Fruit fly (Drosophila melanogaster) whole organism, embryonic: ENCODE results near the gene mib1.
A peak's percentile ranks its signal among the peaks of the same experiment; 100 is the strongest.

Experiments
- Atf6 ChIP-seq: fragments of 200-800 bp; sonication (Bioruptor generic); IDR thresholded peaks from 2 replicates; pipeline ENCODE4 v1.3.6; 2022; ENCODE audit warnings: missing biosample characterization, missing genetic modification characterization
- CG1024 ChIP-seq: fragments of 200-800 bp; sonication (Bioruptor generic); IDR thresholded peaks from 2 replicates; pipeline ENCODE4 v1.3.6; 2022; ENCODE audit warnings: missing biosample characterization, missing genetic modification characterization
- CG10462 ChIP-seq: fragments of 200-800 bp; sonication (Bioruptor generic); optimal IDR thresholded peaks from 2 replicates; lab custom pipeline; 2016; ENCODE audit warnings: missing biosample characterization, missing genetic modification characterization
- CG11247 ChIP-seq: fragments of 200-800 bp; sonication (Bioruptor generic); IDR thresholded peaks from 2 replicates; pipeline ENCODE4 v1.3.6; 2022; ENCODE audit warnings: missing biosample characterization, missing genetic modification characterization
- CG11398 ChIP-seq: fragments of 200-800 bp; sonication (Bioruptor generic); optimal IDR thresholded peaks from 2 replicates; lab custom pipeline; 2016; ENCODE audit warnings: missing biosample characterization, missing genetic modification characterization
- CG11695 ChIP-seq: fragments of 200-800 bp; sonication (Bioruptor generic); IDR thresholded peaks from 3 replicates; pipeline ENCODE4 v1.3.6; 2022; ENCODE audit warnings: missing biosample characterization, missing genetic modification characterization
- CG11696 ChIP-seq: fragments of 200-800 bp; sonication (Bioruptor generic); IDR thresholded peaks from 2 replicates; pipeline ENCODE4 v1.3.6; 2022; ENCODE audit warnings: missing biosample characterization, missing genetic modification characterization
- CG11723 ChIP-seq: fragments of 200-800 bp; sonication (Bioruptor generic); optimal IDR thresholded peaks from 2 replicates; lab custom pipeline; 2017; ENCODE audit warnings: missing biosample characterization, mild to moderate bottlenecking, missing genetic modification characterization
- CG12219 ChIP-seq: fragments of 200-800 bp; sonication (Bioruptor generic); optimal IDR thresholded peaks from 3 replicates; lab custom pipeline; 2018; ENCODE audit warnings: missing biosample characterization, mild to moderate bottlenecking, missing genetic modification characterization
- CG13624 ChIP-seq: fragments of 200-800 bp; sonication (Bioruptor generic); optimal IDR thresholded peaks from 2 replicates; lab custom pipeline; 2016; ENCODE audit warnings: missing biosample characterization, missing genetic modification characterization
- CG1529 ChIP-seq: fragments of 200-800 bp; sonication (Bioruptor generic); optimal IDR thresholded peaks from 3 replicates; lab custom pipeline; 2018; ENCODE audit warnings: missing biosample characterization, missing genetic modification characterization
- CG15601 ChIP-seq: fragments of 200-800 bp; sonication (Bioruptor generic); optimal IDR thresholded peaks from 3 replicates; lab custom pipeline; 2019; ENCODE audit warnings: missing biosample characterization, mild to moderate bottlenecking, missing genetic modification characterization, moderate library complexity
- CG17568 ChIP-seq: fragments of 200-800 bp; sonication (Bioruptor generic); optimal IDR thresholded peaks from 2 replicates; lab custom pipeline; 2018; ENCODE audit warnings: missing biosample characterization, mild to moderate bottlenecking, missing genetic modification characterization, moderate library complexity
- CG17612 ChIP-seq: fragments of 200-800 bp; sonication (Bioruptor generic); IDR thresholded peaks from 2 replicates; pipeline ENCODE4 v1.3.6; 2022; ENCODE audit warnings: missing biosample characterization, missing genetic modification characterization
- CG2202 ChIP-seq: fragments of 200-800 bp; sonication (Bioruptor generic); optimal IDR thresholded peaks from 2 replicates; lab custom pipeline; 2018; ENCODE audit warnings: missing biosample characterization, mild to moderate bottlenecking, missing genetic modification characterization
- CG31224 ChIP-seq: fragments of 200-800 bp; sonication (Bioruptor generic); IDR thresholded peaks from 2 replicates; pipeline ENCODE4 v1.3.6; 2022; ENCODE audit warnings: missing biosample characterization, missing genetic modification characterization
- CG34422 ChIP-seq: fragments of 200-800 bp; sonication (Bioruptor generic); IDR thresholded peaks from 3 replicates; pipeline ENCODE4 v1.3.6; 2022; ENCODE audit warnings: missing biosample characterization, missing genetic modification characterization
- CG4404 ChIP-seq: fragments of 200-800 bp; sonication (Bioruptor generic); IDR thresholded peaks from 2 replicates; pipeline ENCODE4 v1.3.6; 2022; ENCODE audit warnings: missing biosample characterization, missing genetic modification characterization
- CG6683 ChIP-seq: fragments of 200-800 bp; sonication (Bioruptor generic); optimal IDR thresholded peaks from 2 replicates; lab custom pipeline; 2017; ENCODE audit warnings: missing biosample characterization, mild to moderate bottlenecking, missing genetic modification characterization, missing genetic modification reagents
- CG7556 ChIP-seq: fragments of 200-800 bp; sonication (Bioruptor generic); optimal IDR thresholded peaks from 2 replicates; lab custom pipeline; 2017; ENCODE audit warnings: missing biosample characterization, mild to moderate bottlenecking, missing genetic modification characterization
- CG7786 ChIP-seq: fragments of 200-800 bp; sonication (Bioruptor generic); optimal IDR thresholded peaks from 2 replicates; lab custom pipeline; 2016; ENCODE audit warnings: missing biosample characterization, missing genetic modification characterization
- CG7928 ChIP-seq: fragments of 200-800 bp; sonication (Bioruptor generic); optimal IDR thresholded peaks from 2 replicates; lab custom pipeline; 2017; ENCODE audit warnings: missing biosample characterization, mild to moderate bottlenecking, missing genetic modification characterization
- CG8089 ChIP-seq: fragments of 200-800 bp; sonication (Bioruptor generic); optimal IDR thresholded peaks from 3 replicates; lab custom pipeline; 2016; ENCODE audit warnings: missing biosample characterization, missing genetic modification characterization
- CG8924 ChIP-seq: fragments of 200-800 bp; optimal IDR thresholded peaks from 3 replicates; lab custom pipeline; 2019; ENCODE audit warnings: missing biosample characterization, mild to moderate bottlenecking, missing genetic modification characterization, moderate library complexity
- CG9437 ChIP-seq: fragments of 200-800 bp; sonication (Bioruptor generic); optimal IDR thresholded peaks from 2 replicates; lab custom pipeline; 2018; ENCODE audit warnings: missing biosample characterization, mild to moderate bottlenecking, missing genetic modification characterization
- Hsf ChIP-seq: fragments of 200-800 bp; sonication (Bioruptor generic); optimal IDR thresholded peaks from 3 replicates; lab custom pipeline; 2016; ENCODE audit warnings: missing biosample characterization, missing genetic modification characterization
- Jarid2 ChIP-seq: fragments of 200-800 bp; sonication (Bioruptor generic); optimal IDR thresholded peaks from 3 replicates; lab custom pipeline; 2017; ENCODE audit warnings: mild to moderate bottlenecking, missing biosample characterization, missing genetic modification reagents, missing genetic modification characterization
- Oaz ChIP-seq: fragments of 200-800 bp; sonication (Bioruptor generic); IDR thresholded peaks from 2 replicates; pipeline ENCODE4 v1.3.6; 2022; ENCODE audit warnings: missing biosample characterization, missing genetic modification characterization
- Sry-β ChIP-seq: fragments of 200-800 bp; sonication (Bioruptor generic); optimal IDR thresholded peaks from 2 replicates; lab custom pipeline; 2018; ENCODE audit warnings: missing biosample characterization, mild to moderate bottlenecking, missing genetic modification characterization, moderate library complexity
- ab ChIP-seq: fragments of 200-800 bp; sonication (Bioruptor generic); optimal IDR thresholded peaks from 2 replicates; lab custom pipeline; 2016; ENCODE audit warnings: missing biosample characterization, missing genetic modification characterization
- al ChIP-seq: fragments of 200-800 bp; sonication (Bioruptor generic); IDR thresholded peaks from 2 replicates; pipeline ENCODE4 v1.3.6; 2022; ENCODE audit warnings: missing biosample characterization, missing genetic modification characterization
- ara ChIP-seq: fragments of 200-800 bp; sonication (Bioruptor generic); IDR thresholded peaks from 2 replicates; pipeline ENCODE4 v1.3.6; 2022; ENCODE audit warnings: missing biosample characterization, missing genetic modification characterization
- bcd ChIP-seq: fragments of 200-800 bp; sonication (Bioruptor generic); optimal IDR thresholded peaks from 2 replicates; lab custom pipeline; 2017; ENCODE audit warnings: missing biosample characterization, mild to moderate bottlenecking, missing genetic modification characterization
- ci ChIP-seq: fragments of 200-800 bp; sonication (Bioruptor generic); IDR thresholded peaks from 3 replicates; pipeline ENCODE4 v1.3.6; 2022; ENCODE audit warnings: missing biosample characterization, missing genetic modification characterization
- crol ChIP-seq: fragments of 200-800 bp; sonication (Bioruptor generic); IDR thresholded peaks from 2 replicates; pipeline ENCODE4 v1.3.6; 2022; ENCODE audit warnings: missing biosample characterization, missing genetic modification characterization
- dimm ChIP-seq: fragments of 200-800 bp; sonication (Bioruptor generic); IDR thresholded peaks from 2 replicates; pipeline ENCODE4 v1.3.6; 2022; ENCODE audit warnings: missing biosample characterization, missing genetic modification characterization
- fd96Cb ChIP-seq: fragments of 200-800 bp; sonication (Bioruptor generic); optimal IDR thresholded peaks from 2 replicates; lab custom pipeline; 2018; ENCODE audit warnings: missing biosample characterization, mild to moderate bottlenecking, missing genetic modification characterization, moderate library complexity
- gcm2 ChIP-seq: fragments of 200-800 bp; sonication (Bioruptor generic); optimal IDR thresholded peaks from 2 replicates; lab custom pipeline; 2016; ENCODE audit warnings: missing biosample characterization, missing genetic modification characterization
- hbn ChIP-seq: fragments of 200-800 bp; sonication (Bioruptor generic); IDR thresholded peaks from 2 replicates; pipeline ENCODE4 v1.3.6; 2022; ENCODE audit warnings: missing biosample characterization, missing genetic modification characterization; ENCODE audit not compliant: partially characterized antibody
- insv ChIP-seq, 2 experiments: fragments of 200-800 bp; sonication (Bioruptor generic); optimal IDR thresholded peaks; 3 replicates each; lab custom pipeline; 2016 to 2018; ENCODE audit warnings: missing biosample characterization in 2 of 2, missing genetic modification characterization in 2 of 2
- jing ChIP-seq: fragments of 200-800 bp; sonication (Bioruptor generic); optimal IDR thresholded peaks from 2 replicates; lab custom pipeline; 2018; ENCODE audit warnings: missing biosample characterization, mild to moderate bottlenecking, missing genetic modification characterization
- kni ChIP-seq: fragments of 200-800 bp; sonication (Bioruptor generic); optimal IDR thresholded peaks from 3 replicates; lab custom pipeline; 2017; ENCODE audit warnings: mild to moderate bottlenecking, missing biosample characterization, missing genetic modification reagents, missing genetic modification characterization
- luna ChIP-seq: fragments of 200-800 bp; sonication (Bioruptor generic); optimal IDR thresholded peaks from 2 replicates; lab custom pipeline; 2016; ENCODE audit warnings: missing biosample characterization, missing genetic modification characterization
- nerfin-1 ChIP-seq: fragments of 200-800 bp; sonication (Bioruptor generic); optimal IDR thresholded peaks from 3 replicates; lab custom pipeline; 2019; ENCODE audit warnings: missing biosample characterization, mild to moderate bottlenecking, missing genetic modification characterization, moderate library complexity
- nerfin-2 ChIP-seq: fragments of 200-800 bp; sonication (Bioruptor generic); IDR thresholded peaks from 2 replicates; pipeline ENCODE4 v1.3.6; 2022; ENCODE audit warnings: missing biosample characterization, missing genetic modification characterization; ENCODE audit not compliant: partially characterized antibody
- org-1 ChIP-seq: fragments of 200-800 bp; sonication (Bioruptor generic); optimal IDR thresholded peaks from 2 replicates; lab custom pipeline; 2017; ENCODE audit warnings: missing biosample characterization, missing genetic modification characterization
- peb ChIP-seq: fragments of 200-800 bp; sonication (Bioruptor generic); IDR thresholded peaks from 2 replicates; pipeline ENCODE4 v1.3.6; 2022; ENCODE audit warnings: missing biosample characterization, missing genetic modification characterization
- pros ChIP-seq: fragments of 200-800 bp; sonication (Bioruptor generic); optimal IDR thresholded peaks from 3 replicates; lab custom pipeline; 2019; ENCODE audit warnings: missing biosample characterization, mild to moderate bottlenecking, missing genetic modification characterization, moderate library complexity
- tio ChIP-seq: fragments of 200-800 bp; sonication (Bioruptor generic); optimal IDR thresholded peaks from 2 replicates; lab custom pipeline; 2017; ENCODE audit warnings: missing biosample characterization, missing genetic modification characterization, inconsistent platforms
- zfh2 ChIP-seq: fragments of 200-800 bp; sonication (Bioruptor generic); optimal IDR thresholded peaks from 2 replicates; lab custom pipeline; 2016; ENCODE audit warnings: missing biosample characterization, missing genetic modification characterization

mib1 gene

DNA sequence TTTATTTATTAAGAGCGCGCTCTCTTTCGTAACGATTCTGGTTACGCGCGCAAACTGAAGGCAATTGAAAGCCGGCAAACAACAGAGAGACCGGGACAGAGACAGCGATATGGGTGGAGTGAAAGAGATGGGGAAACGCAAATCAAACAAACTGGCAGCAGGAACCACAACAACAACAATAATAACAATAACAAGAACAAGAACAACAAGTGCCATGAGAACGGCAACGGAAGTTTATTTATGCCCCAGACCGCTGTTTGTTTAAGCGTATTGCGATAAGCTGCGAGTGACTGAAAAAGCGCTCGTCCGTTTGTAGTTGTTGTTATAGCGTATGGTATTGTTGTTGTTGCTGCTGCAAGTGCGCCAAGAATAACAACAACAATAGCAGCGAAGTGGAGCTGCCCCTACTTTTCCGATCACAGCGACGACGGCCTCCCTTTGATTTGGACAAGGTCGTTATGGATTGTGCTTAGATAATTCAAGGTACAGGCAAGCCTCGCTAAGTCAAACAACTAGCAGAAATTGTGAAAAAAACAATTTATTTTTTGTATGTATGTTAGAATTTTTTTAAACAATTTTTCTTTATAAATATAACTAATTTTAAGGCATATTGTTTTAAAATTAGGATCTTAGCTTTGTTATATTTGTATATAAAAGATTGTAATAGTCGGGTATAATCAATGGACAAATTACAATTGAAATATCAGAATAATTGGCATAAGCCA is 14.6 kb upstream of the mib1 start (continued):
- TF ChIP-seq hbn (no peak), CG4404 (peak; percentile 20; the same call in 1 of the 2 replicates), CG8089 (peak; percentile 54), gcm2 (GFP tag; lab: Kevin White, UChicago) (peak; percentile 57), ara (GFP tag; lab: Robert Waterston, UW) (peak; percentile 86), bcd (peak; percentile 57), nerfin-1 (tag; lab: Kevin White, UChicago) (peak; percentile 47), kni (peak; percentile 94), CG8924 (tag; lab: Kevin White, UChicago) (peak; percentile 54), CG12219 (GFP tag; lab: Kevin White, UChicago) (peak; percentile 66), CG15601 (tag; lab: Kevin White, UChicago) (peak; percentile 87), org-1 (GFP tag; lab: Kevin White, UChicago) (peak; percentile 69), CG7786 (GFP tag; lab: Kevin White, UChicago) (peak; percentile 24), insv (GFP tag; optimal IDR thresholded peaks at IDR 0.05; lab: Kevin White, UChicago) (no peak), jing (GFP tag; lab: Kevin White, UChicago) (no peak), CG17568 (peak; percentile 77), CG34422 (GFP tag; lab: Robert Waterston, UW) (peak; percentile 70; the same call in 1 of the 3 replicates), CG10462 (GFP tag; lab: Kevin White, UChicago) (no peak), Oaz (GFP tag; lab: Robert Waterston, UW) (no peak), CG17612 (GFP tag; lab: Robert Waterston, UW) (no peak), Hsf (peak; percentile 48), CG11247 (GFP tag; lab: Robert Waterston, UW) (peak; percentile 69; the same call in 1 of the 2 replicates), CG6683 (peak; percentile 45), CG7556 (peak; percentile 36), CG1024 (GFP tag; lab: Robert Waterston, UW) (peak; percentile 61; the same call in 1 of the 2 replicates), CG9437 (GFP tag; lab: Kevin White, UChicago) (peak; percentile 11), CG11398 (peak; percentile 74), CG31224 (GFP tag; lab: Robert Waterston, UW) (no peak), ab (GFP tag; lab: Kevin White, UChicago) (no peak), CG11695 (GFP tag; lab: Robert Waterston, UW) (0 out of 3 replicates have a peak, but pooled peaks have one; percentile 37), ci (GFP tag; lab: Robert Waterston, UW) (peak; percentile 87), pros (GFP tag; lab: Kevin White, UChicago) (peak; percentile 56), CG7928 (GFP tag; lab: Kevin White, UChicago) (no peak), Jarid2 (GFP tag; lab: Kevin White, UChicago) (peak; percentile 75), fd96Cb (tag; lab: Kevin White, UChicago) (peak; percentile 4), CG13624 (GFP tag; lab: Kevin White, UChicago) (no peak), Atf6 (GFP tag; lab: Robert Waterston, UW) (peak; percentile 78), al (GFP tag; lab: Robert Waterston, UW) (no peak), crol (GFP tag; lab: Robert Waterston, UW) (peak; percentile 45; the same call in 1 of the 2 replicates), CG2202 (peak; percentile 87), dimm (GFP tag; lab: Robert Waterston, UW) (no peak), CG11723 (peak; percentile 78), Sry-β (peak; percentile 4), tio (no peak), peb (GFP tag; lab: Robert Waterston, UW) (no peak), luna (GFP tag; lab: Kevin White, UChicago) (peak; percentile 14), CG11696 (GFP tag; lab: Robert Waterston, UW) (no peak), CG1529 (GFP tag; lab: Kevin White, UChicago) (peak; percentile 79), zfh2 (GFP tag; lab: Kevin White, UChicago) (no peak), nerfin-2 (GFP tag; lab: Robert Waterston, UW) (no peak)
